Fruit fly (Drosophila melanogaster) whole organism, prepupa: ENCODE measurements around the gene CG15153.

Source experiments
- Blimp-1 ChIP-seq: fragments of 200-800 bp; sonication (Bioruptor generic); optimal IDR thresholded peaks from 3 replicates; lab custom pipeline; 2017; ENCODE audit warnings: missing biosample characterization, missing genetic modification characterization, mild to moderate bottlenecking, moderate library complexity, missing genetic modification reagents
- CG10631 ChIP-seq: fragments of 200-800 bp; sonication (Bioruptor generic); optimal IDR thresholded peaks from 2 replicates; lab custom pipeline; 2016; ENCODE audit warnings: missing biosample characterization, missing genetic modification characterization
- CG10669 ChIP-seq: fragments of 200-800 bp; sonication (Bioruptor generic); optimal IDR thresholded peaks from 3 replicates; lab custom pipeline; 2018; ENCODE audit warnings: missing biosample characterization, mild to moderate bottlenecking, missing genetic modification characterization, moderate library complexity
- CG11294 ChIP-seq: fragments of 200-800 bp; sonication (Bioruptor generic); IDR thresholded peaks from 2 replicates; pipeline ENCODE4 v1.3.6; 2022; ENCODE audit warnings: missing biosample characterization, missing genetic modification characterization
- CG11902 ChIP-seq: fragments of 200-800 bp; sonication (Bioruptor generic); optimal IDR thresholded peaks from 3 replicates; lab custom pipeline; 2016; ENCODE audit warnings: missing biosample characterization, missing genetic modification characterization
- CG15336 ChIP-seq: fragments of 200-800 bp; sonication (Bioruptor generic); IDR thresholded peaks from 2 replicates; pipeline ENCODE4 v1.3.6; 2022; ENCODE audit warnings: missing biosample characterization, missing genetic modification characterization
- CG1621 ChIP-seq: fragments of 200-800 bp; sonication (Bioruptor generic); optimal IDR thresholded peaks from 3 replicates; lab custom pipeline; 2018; ENCODE audit warnings: missing biosample characterization, mild to moderate bottlenecking, missing genetic modification characterization
- CG16779 ChIP-seq: fragments of 200-800 bp; sonication (Bioruptor generic); optimal IDR thresholded peaks from 3 replicates; lab custom pipeline; 2017; ENCODE audit warnings: missing biosample characterization, mild to moderate bottlenecking, missing genetic modification characterization
- CG31627 ChIP-seq: fragments of 200-800 bp; sonication (Bioruptor generic); optimal IDR thresholded peaks from 3 replicates; lab custom pipeline; 2016; ENCODE audit warnings: missing biosample characterization, missing genetic modification characterization
- CG32006 ChIP-seq: fragments of 200-800 bp; sonication (Bioruptor generic); optimal IDR thresholded peaks from 3 replicates; lab custom pipeline; 2017; ENCODE audit warnings: missing biosample characterization, mild to moderate bottlenecking, missing genetic modification characterization
- CG34406 ChIP-seq: fragments of 200-800 bp; sonication (Bioruptor generic); optimal IDR thresholded peaks from 3 replicates; lab custom pipeline; 2016; ENCODE audit warnings: missing biosample characterization, missing genetic modification characterization
- CG3919 ChIP-seq: fragments of 200-800 bp; sonication (Bioruptor generic); optimal IDR thresholded peaks from 3 replicates; lab custom pipeline; 2016; ENCODE audit warnings: missing biosample characterization, missing genetic modification characterization
- CG6163 ChIP-seq: fragments of 200-800 bp; sonication (Bioruptor generic); IDR thresholded peaks from 3 replicates; pipeline ENCODE4 v1.3.6; 2022; ENCODE audit warnings: missing biosample characterization, missing genetic modification characterization
- CG6276 ChIP-seq: fragments of 200-800 bp; sonication (Bioruptor generic); optimal IDR thresholded peaks from 2 replicates; lab custom pipeline; 2017; ENCODE audit warnings: missing biosample characterization, mild to moderate bottlenecking, missing genetic modification characterization
- CG6792 ChIP-seq: fragments of 200-800 bp; sonication (Bioruptor generic); optimal IDR thresholded peaks from 3 replicates; lab custom pipeline; 2016; ENCODE audit warnings: missing biosample characterization, missing genetic modification characterization
- CG6808 ChIP-seq: fragments of 200-800 bp; sonication (Bioruptor generic); optimal IDR thresholded peaks from 3 replicates; lab custom pipeline; 2017; ENCODE audit warnings: missing biosample characterization, missing genetic modification characterization, mild to moderate bottlenecking, moderate library complexity, missing genetic modification reagents
- CG6854 ChIP-seq: fragments of 200-800 bp; sonication (Bioruptor generic); optimal IDR thresholded peaks from 2 replicates; lab custom pipeline; 2017; ENCODE audit warnings: missing biosample characterization, mild to moderate bottlenecking, missing genetic modification characterization
- CG8119 ChIP-seq: fragments of 200-800 bp; sonication (Bioruptor generic); IDR thresholded peaks from 3 replicates; pipeline ENCODE4 v1.3.6; 2022; ENCODE audit warnings: missing biosample characterization, missing genetic modification characterization
- CG8319 ChIP-seq: fragments of 200-800 bp; sonication (Bioruptor generic); optimal IDR thresholded peaks from 3 replicates; lab custom pipeline; 2016; ENCODE audit warnings: missing biosample characterization, missing genetic modification characterization
- CG8632 ChIP-seq: fragments of 200-800 bp; sonication (Bioruptor generic); optimal IDR thresholded peaks from 3 replicates; lab custom pipeline; 2016; ENCODE audit warnings: missing biosample characterization, missing genetic modification characterization
- CG9139 ChIP-seq: fragments of 200-800 bp; sonication (Bioruptor generic); optimal IDR thresholded peaks from 3 replicates; lab custom pipeline; 2017; ENCODE audit warnings: missing biosample characterization, mild to moderate bottlenecking, missing genetic modification characterization
- Eip75B ChIP-seq: fragments of 200-800 bp; sonication (Bioruptor generic); optimal IDR thresholded peaks from 3 replicates; lab custom pipeline; 2016; ENCODE audit warnings: missing biosample characterization, missing genetic modification characterization
- Eip78C ChIP-seq: fragments of 200-800 bp; sonication (Bioruptor generic); peaks from one replicate; lab custom pipeline; 2016; ENCODE audit warnings: missing biosample characterization, missing genetic modification characterization
- Ets96B ChIP-seq: fragments of 200-800 bp; optimal IDR thresholded peaks from 2 replicates; lab custom pipeline; 2019; ENCODE audit warnings: missing biosample characterization, mild to moderate bottlenecking, missing genetic modification characterization, moderate library complexity
- Hr39 ChIP-seq: fragments of 200-800 bp; sonication (Bioruptor generic); optimal IDR thresholded peaks from 2 replicates; lab custom pipeline; 2016; ENCODE audit warnings: missing biosample characterization, missing genetic modification characterization
- Hr4 ChIP-seq: fragments of 200-800 bp; sonication (Bioruptor generic); optimal IDR thresholded peaks from 3 replicates; lab custom pipeline; 2016; ENCODE audit warnings: missing biosample characterization, missing genetic modification characterization
- Lpt ChIP-seq: fragments of 200-800 bp; sonication (Bioruptor generic); optimal IDR thresholded peaks from 3 replicates; lab custom pipeline; 2016; ENCODE audit warnings: missing biosample characterization, missing genetic modification characterization
- Met ChIP-seq: fragments of 200-800 bp; sonication (Bioruptor generic); optimal IDR thresholded peaks from 3 replicates; lab custom pipeline; 2016; ENCODE audit warnings: missing biosample characterization, missing genetic modification characterization
- OdsH ChIP-seq: fragments of 200-800 bp; sonication (Bioruptor generic); optimal IDR thresholded peaks from 3 replicates; lab custom pipeline; 2016; ENCODE audit warnings: missing biosample characterization, missing genetic modification characterization
- Smox ChIP-seq: fragments of 200-800 bp; sonication (Bioruptor generic); optimal IDR thresholded peaks from 3 replicates; lab custom pipeline; 2016; ENCODE audit warnings: missing biosample characterization, missing genetic modification characterization
- Sox102F ChIP-seq: fragments of 200-800 bp; sonication (Bioruptor generic); optimal IDR thresholded peaks from 2 replicates; lab custom pipeline; 2016; ENCODE audit warnings: missing biosample characterization, mild to moderate bottlenecking, missing genetic modification characterization
- Sox14 ChIP-seq: fragments of 200-800 bp; sonication (Bioruptor generic); optimal IDR thresholded peaks from 3 replicates; lab custom pipeline; 2016; ENCODE audit warnings: missing biosample characterization, missing genetic modification characterization
- achi ChIP-seq: fragments of 200-800 bp; sonication (Bioruptor generic); optimal IDR thresholded peaks from 3 replicates; lab custom pipeline; 2016; ENCODE audit warnings: missing biosample characterization, missing genetic modification characterization
- acj6 ChIP-seq: fragments of 200-800 bp; sonication (Bioruptor generic); optimal IDR thresholded peaks from 3 replicates; lab custom pipeline; 2016; ENCODE audit warnings: missing biosample characterization, missing genetic modification characterization
- dac ChIP-seq: fragments of 200-800 bp; sonication (Bioruptor generic); optimal IDR thresholded peaks from 2 replicates; lab custom pipeline; 2017; ENCODE audit warnings: missing biosample characterization, mild to moderate bottlenecking, missing genetic modification characterization
- eg ChIP-seq: fragments of 200-800 bp; sonication (Bioruptor generic); IDR thresholded peaks from 3 replicates; pipeline ENCODE4 v1.3.6; 2022; ENCODE audit warnings: missing biosample characterization, missing genetic modification characterization
- esn ChIP-seq: fragments of 200-800 bp; sonication (Bioruptor generic); optimal IDR thresholded peaks from 2 replicates; lab custom pipeline; 2016; ENCODE audit warnings: missing biosample characterization, mild to moderate bottlenecking, missing genetic modification characterization, moderate library complexity
- fd59A ChIP-seq: fragments of 200-800 bp; sonication (Bioruptor generic); optimal IDR thresholded peaks from 2 replicates; lab custom pipeline; 2017; ENCODE audit warnings: missing biosample characterization, mild to moderate bottlenecking, missing genetic modification characterization, missing genetic modification reagents
- fkh ChIP-seq: fragments of 200-800 bp; sonication (Bioruptor generic); optimal IDR thresholded peaks from 3 replicates; lab custom pipeline; 2017; ENCODE audit warnings: missing biosample characterization, mild to moderate bottlenecking, missing genetic modification characterization, moderate library complexity
- lz ChIP-seq: fragments of 200-800 bp; sonication (Bioruptor generic); optimal IDR thresholded peaks from 3 replicates; lab custom pipeline; 2016; ENCODE audit warnings: missing biosample characterization, missing genetic modification characterization
- net ChIP-seq: fragments of 200-800 bp; sonication (Bioruptor generic); optimal IDR thresholded peaks from 3 replicates; lab custom pipeline; 2016; ENCODE audit warnings: missing biosample characterization, missing genetic modification characterization
- pdm3 ChIP-seq: fragments of 200-800 bp; sonication (Bioruptor generic); optimal IDR thresholded peaks from 3 replicates; lab custom pipeline; 2016; ENCODE audit warnings: missing biosample characterization, missing genetic modification characterization
- salr ChIP-seq, 2 experiments: fragments of 200-800 bp; sonication (Bioruptor generic); optimal IDR thresholded peaks; 3 replicates each; lab custom pipeline; 2016 to 2018; ENCODE audit warnings: missing biosample characterization in 2 of 2, missing genetic modification characterization in 2 of 2, mild to moderate bottlenecking in 1 of 2
- ss ChIP-seq, 2 experiments: fragments of 200-800 bp; sonication (Bioruptor generic); optimal IDR thresholded peaks; 2 replicates in 1 of 2; 3 replicates in 1 of 2; lab custom pipeline; 2017 to 2018; ENCODE audit warnings: mild to moderate bottlenecking in 2 of 2, missing biosample characterization in 2 of 2, missing genetic modification characterization in 2 of 2, moderate library complexity in 1 of 2
- svp ChIP-seq: fragments of 200-800 bp; sonication (Bioruptor generic); peaks from one replicate; lab custom pipeline; 2016; ENCODE audit warnings: missing biosample characterization, missing genetic modification characterization
- topi ChIP-seq: fragments of 200-800 bp; sonication (Bioruptor generic); optimal IDR thresholded peaks from 3 replicates; lab custom pipeline; 2016; ENCODE audit warnings: missing biosample characterization, missing genetic modification characterization
- vri ChIP-seq: fragments of 200-800 bp; sonication (Bioruptor generic); optimal IDR thresholded peaks from 3 replicates; lab custom pipeline; 2016; ENCODE audit warnings: missing biosample characterization, mild to moderate bottlenecking, missing genetic modification characterization

CG15153 gene

DNA sequence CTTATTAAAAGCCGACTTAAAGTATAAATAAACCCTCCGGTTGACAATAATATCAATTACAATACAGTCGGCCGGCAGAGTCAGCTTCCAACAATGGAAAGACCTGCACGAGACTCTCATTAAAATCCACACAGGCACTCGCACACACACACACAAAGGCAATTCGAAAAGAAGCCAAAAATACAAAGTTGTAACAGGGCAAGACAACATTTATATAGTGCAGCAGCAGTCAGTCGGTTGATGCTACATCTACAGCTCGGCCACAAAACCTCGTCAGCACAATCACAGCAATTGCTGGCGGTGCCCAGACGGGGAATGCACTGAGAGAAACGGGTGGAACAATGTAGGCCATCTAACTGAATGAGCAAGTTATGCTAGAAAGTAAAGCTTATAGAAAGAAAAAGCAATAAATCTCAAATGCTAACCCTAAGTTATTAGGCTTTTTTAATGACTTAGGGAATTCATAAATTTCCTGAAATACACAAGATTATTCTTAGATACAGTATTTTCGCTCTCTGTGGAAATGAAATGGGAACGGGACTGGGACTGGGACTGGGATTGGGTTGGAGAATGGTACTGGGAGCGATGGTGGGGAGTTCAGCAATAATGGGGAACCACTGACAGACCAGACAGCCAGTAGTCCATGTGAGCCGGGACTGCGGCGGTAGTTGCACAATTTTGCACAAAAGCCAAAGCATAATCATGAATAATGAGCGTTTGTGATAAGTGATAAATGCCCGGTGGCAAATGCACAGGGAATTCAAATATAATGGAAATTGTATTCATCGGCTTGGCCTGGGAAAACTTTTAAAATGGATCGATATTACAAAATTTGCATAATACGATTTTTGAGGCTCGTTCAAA lies 29.5 kb upstream of the CG15153 start (continued):
- peak; percentile 98 for TF ChIP-seq CG15336 (GFP tag; lab: Robert Waterston, UW)
- TF ChIP-seq CG6854 (GFP tag; lab: Kevin White, UChicago), result peak; percentile 89
- TF ChIP-seq CG11902 (GFP tag; lab: Kevin White, UChicago), result peak; percentile 93
- peak; percentile 95 for TF ChIP-seq CG16779 (tag; lab: Kevin White, UChicago)
- peak; percentile 94 to 95 for TF ChIP-seq salr (GFP tag; optimal IDR thresholded peaks at IDR 0.05; lab: Kevin White, UChicago)
- TF ChIP-seq Lpt (GFP tag; lab: Kevin White, UChicago), result peak; percentile 95
- peak; percentile 95 for TF ChIP-seq Sox102F (GFP tag; lab: Kevin White, UChicago)
- TF ChIP-seq Hr39, result peak; percentile 95
- TF ChIP-seq dac (GFP tag; lab: Kevin White, UChicago), result peak; percentile 92
- peak; percentile 98 for TF ChIP-seq Ets96B (tag; lab: Kevin White, UChicago)
- TF ChIP-seq lz (GFP tag; lab: Kevin White, UChicago), result peak; percentile 95
- TF ChIP-seq net, result peak; percentile 96
- peak; percentile 97 for TF ChIP-seq eg (GFP tag; lab: Robert Waterston, UW)
- peak; percentile 98 for TF ChIP-seq svp (GFP tag; lab: Kevin White, UChicago)
- TF ChIP-seq Blimp-1 (GFP tag; lab: Kevin White, UChicago), result peak; percentile 74
- peak; percentile 98 for TF ChIP-seq CG10669 (GFP tag; lab: Kevin White, UChicago)
- TF ChIP-seq CG34406 (GFP tag; lab: Kevin White, UChicago), result peak; percentile 94
- peak; percentile 95 for TF ChIP-seq CG31627 (GFP tag; lab: Kevin White, UChicago)
- TF ChIP-seq CG6163, result peak; percentile 97
- TF ChIP-seq CG3919 (GFP tag; lab: Kevin White, UChicago), result peak; percentile 98
- TF ChIP-seq CG8632 (GFP tag; lab: Kevin White, UChicago), result peak; percentile 93
- peak; percentile 96 for TF ChIP-seq acj6
- TF ChIP-seq CG8319 (GFP tag; lab: Kevin White, UChicago), result peak; percentile 94
- no peak for TF ChIP-seq fkh
- TF ChIP-seq CG9139, result peak; percentile 93
- TF ChIP-seq CG8119 (GFP tag; lab: Robert Waterston, UW), result peak; percentile 97
- TF ChIP-seq CG6808, result peak; percentile 96
- peak; percentile 96 for TF ChIP-seq CG32006 (GFP tag; lab: Kevin White, UChicago)
- peak; percentile 98 for TF ChIP-seq CG6792 (GFP tag; lab: Kevin White, UChicago)
- peak; percentile 96 for TF ChIP-seq fd59A
- TF ChIP-seq vri, result peak; percentile 90
- TF ChIP-seq Met (GFP tag; lab: Kevin White, UChicago), result peak; percentile 94
- TF ChIP-seq Sox14 (GFP tag; lab: Kevin White, UChicago), result peak; percentile 98
- peak; percentile 97 for TF ChIP-seq CG1621 (tag; lab: Kevin White, UChicago)
- peak; percentile 93 for TF ChIP-seq CG11294
- TF ChIP-seq esn (GFP tag; lab: Kevin White, UChicago), result peak; percentile 96
- peak; percentile 96 for TF ChIP-seq topi (GFP tag; lab: Kevin White, UChicago)

DNA sequence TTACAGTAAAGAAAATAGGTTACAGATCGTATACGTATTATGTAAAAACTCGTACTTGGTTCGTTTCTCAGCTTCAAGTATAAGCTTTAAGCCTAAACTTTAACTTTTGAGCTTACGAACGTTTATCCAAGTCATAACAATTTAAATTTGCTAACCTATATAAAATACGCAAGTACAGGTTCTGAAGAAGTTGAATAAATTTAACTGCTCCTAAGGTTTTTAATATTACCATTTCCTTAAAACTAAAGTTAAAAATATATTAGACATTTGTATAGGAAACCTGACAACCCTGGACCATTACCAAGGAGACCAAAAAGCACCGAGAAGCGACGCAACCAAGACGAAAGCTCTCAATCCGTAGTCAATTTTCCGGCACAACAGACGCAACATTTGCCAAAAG lies 27.6 kb upstream of the CG15153 start, which contains the start of gene CG5758:
Gene CG5758 (plus strand): TSS at position 353 of the 400 bp plus-strand sequence.
- TF ChIP-seq Smox (GFP tag; lab: Kevin White, UChicago) (peak; percentile 50), CG31627 (GFP tag; lab: Kevin White, UChicago) (peak; percentile 14), achi (GFP tag; lab: Kevin White, UChicago) (no peak), CG32006 (GFP tag; lab: Kevin White, UChicago) (no peak), net (peak; percentile 30), CG6276 (GFP tag; lab: Kevin White, UChicago) (no peak), Met (GFP tag; lab: Kevin White, UChicago) (peak; percentile 49), Ets96B (tag; lab: Kevin White, UChicago) (peak; percentile 6), Eip75B (GFP tag; lab: Kevin White, UChicago) (peak; percentile 31), CG8319 (GFP tag; lab: Kevin White, UChicago) (peak; percentile 1), Hr4 (peak; percentile 41), fkh (no peak), Eip78C (GFP tag; lab: Kevin White, UChicago) (peak; percentile 82), CG3919 (GFP tag; lab: Kevin White, UChicago) (peak; percentile 47), Hr39 (peak; percentile 31), Sox14 (GFP tag; lab: Kevin White, UChicago) (peak; percentile 33), CG6163 (no peak), ss (GFP tag; optimal IDR thresholded peaks at IDR 0.05; lab: Kevin White, UChicago) (no peak), OdsH (GFP tag; lab: Kevin White, UChicago) (peak; percentile 26), pdm3 (GFP tag; lab: Kevin White, UChicago) (peak; percentile 50), topi (GFP tag; lab: Kevin White, UChicago) (peak; percentile 34), eg (GFP tag; lab: Robert Waterston, UW) (peak; percentile 30; the same call in 1 of the 3 replicates), CG6792 (GFP tag; lab: Kevin White, UChicago) (peak; percentile 22), CG10631 (GFP tag; lab: Kevin White, UChicago) (peak; percentile 3), esn (GFP tag; lab: Kevin White, UChicago) (peak; percentile 50)
